Fruit fly (Drosophila melanogaster) whole organism, pupa: ENCODE results near the gene ksh.

ENCODE experiments used
- CG12605 ChIP-seq: fragments of 200-800 bp; sonication (Bioruptor generic); IDR thresholded peaks from 2 replicates; pipeline ENCODE4 v1.3.6; 2022; ENCODE audit warnings: missing biosample characterization, missing genetic modification characterization
- CG14655 ChIP-seq: fragments of 200-800 bp; sonication (Bioruptor generic); optimal IDR thresholded peaks from 3 replicates; lab custom pipeline; 2017; ENCODE audit warnings: mild to moderate bottlenecking, missing biosample characterization, missing genetic modification reagents, missing genetic modification characterization
- CG17806 ChIP-seq: fragments of 200-800 bp; sonication (Bioruptor generic); optimal IDR thresholded peaks from 2 replicates; lab custom pipeline; 2018; ENCODE audit warnings: missing biosample characterization, mild to moderate bottlenecking, missing genetic modification characterization, moderate library complexity
- CG32121 ChIP-seq: fragments of 200-800 bp; sonication (Bioruptor generic); IDR thresholded peaks from 2 replicates; pipeline ENCODE4 v1.3.6; 2022; ENCODE audit warnings: missing biosample characterization, missing genetic modification characterization
- CG4496 ChIP-seq: fragments of 200-800 bp; sonication (Bioruptor generic); IDR thresholded peaks from 3 replicates; pipeline ENCODE4 v1.3.6; 2022; ENCODE audit warnings: missing biosample characterization, missing genetic modification characterization
- CG8159 ChIP-seq: fragments of 200-800 bp; sonication (Bioruptor generic); optimal IDR thresholded peaks from 3 replicates; lab custom pipeline; 2018; ENCODE audit warnings: missing biosample characterization, mild to moderate bottlenecking, missing genetic modification characterization, moderate library complexity
- CG9948 ChIP-seq: fragments of 200-800 bp; sonication (Bioruptor generic); optimal IDR thresholded peaks from 2 replicates; lab custom pipeline; 2018; ENCODE audit warnings: missing biosample characterization, mild to moderate bottlenecking, missing genetic modification characterization, moderate library complexity

ksh gene

DNA sequence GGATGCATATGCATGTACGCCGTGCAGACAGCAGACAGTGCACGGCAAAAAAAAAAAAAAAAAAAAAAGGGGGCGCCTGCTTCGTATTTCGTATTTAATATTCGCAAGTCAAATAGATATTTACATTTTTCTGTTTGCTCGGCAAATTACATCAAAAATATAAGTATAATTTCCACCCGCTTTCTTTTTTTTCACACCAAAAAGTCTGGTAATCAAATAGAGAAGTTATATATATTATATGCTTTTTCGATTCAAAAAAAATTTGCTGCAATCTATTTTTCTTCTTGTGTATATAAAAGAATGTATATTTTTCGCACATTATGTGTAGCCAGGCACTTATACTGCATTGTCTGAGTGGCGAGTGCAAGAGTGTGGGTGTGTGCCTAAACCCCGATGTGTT lies 46.5 kb downstream of the ksh start:
- TF ChIP-seq CG12605 (GFP tag; lab: Robert Waterston, UW) (no peak), CG17806 (tag; lab: Kevin White, UChicago) (peak; percentile 18), CG8159 (tag; lab: Kevin White, UChicago) (peak; percentile 17), CG9948 (tag; lab: Kevin White, UChicago) (peak; percentile 21), CG14655 (peak; percentile 18), CG4496 (0 out of 3 replicates have a peak, but pooled peaks have one; percentile 14), CG32121 (GFP tag; lab: Robert Waterston, UW) (no peak)
